Fruit fly (Drosophila melanogaster) whole organism, embryonic: Measurements from ENCODE around the gene Kah.
A peak's percentile ranks its signal among the peaks of the same experiment; 100 is the strongest.

Source experiments
- B-H2 ChIP-seq: fragments of 200-800 bp; sonication (Bioruptor generic); optimal IDR thresholded peaks from 2 replicates; lab custom pipeline; 2018; ENCODE audit warnings: missing biosample characterization, mild to moderate bottlenecking, missing genetic modification characterization
- CG11093 ChIP-seq: fragments of 200-800 bp; sonication (Bioruptor generic); IDR thresholded peaks from 3 replicates; pipeline ENCODE4 v1.3.6; 2022; ENCODE audit warnings: missing biosample characterization, missing genetic modification characterization
- CG12071 ChIP-seq: fragments of 200-800 bp; sonication (Bioruptor generic); optimal IDR thresholded peaks from 3 replicates; lab custom pipeline; 2018; ENCODE audit warnings: missing biosample characterization, mild to moderate bottlenecking, missing genetic modification characterization
- CG13296 ChIP-seq: fragments of 200-800 bp; sonication (Bioruptor generic); optimal IDR thresholded peaks from 3 replicates; lab custom pipeline; 2018; ENCODE audit warnings: missing biosample characterization, mild to moderate bottlenecking, missing genetic modification characterization
- CG13424 ChIP-seq: fragments of 200-800 bp; sonication (Bioruptor generic); optimal IDR thresholded peaks from 2 replicates; lab custom pipeline; 2019; ENCODE audit warnings: missing biosample characterization, mild to moderate bottlenecking, missing genetic modification characterization, moderate library complexity
- CG14014 ChIP-seq: fragments of 200-800 bp; sonication (Bioruptor generic); IDR thresholded peaks from 2 replicates; pipeline ENCODE4 v1.3.6; 2022; ENCODE audit warnings: missing biosample characterization, missing genetic modification characterization
- CG18011 ChIP-seq: fragments of 200-800 bp; sonication (Bioruptor generic); optimal IDR thresholded peaks from 2 replicates; lab custom pipeline; 2017; ENCODE audit warnings: missing biosample characterization, missing genetic modification characterization, mild to moderate bottlenecking, moderate library complexity, missing genotype
- CG18262 ChIP-seq: fragments of 200-800 bp; optimal IDR thresholded peaks from 3 replicates; lab custom pipeline; 2019; ENCODE audit warnings: missing biosample characterization, mild to moderate bottlenecking, missing genetic modification characterization, moderate library complexity
- CG2120 ChIP-seq: fragments of 200-800 bp; sonication (Bioruptor generic); optimal IDR thresholded peaks from 3 replicates; lab custom pipeline; 2016; ENCODE audit warnings: missing biosample characterization, missing genetic modification characterization
- CG30020 ChIP-seq: fragments of 200-800 bp; optimal IDR thresholded peaks from 2 replicates; lab custom pipeline; 2019; ENCODE audit warnings: missing biosample characterization, mild to moderate bottlenecking, missing genetic modification characterization, moderate library complexity
- CG31224 ChIP-seq: fragments of 200-800 bp; sonication (Bioruptor generic); IDR thresholded peaks from 2 replicates; pipeline ENCODE4 v1.3.6; 2022; ENCODE audit warnings: missing biosample characterization, missing genetic modification characterization
- CG3995 ChIP-seq: fragments of 200-800 bp; sonication (Bioruptor generic); optimal IDR thresholded peaks from 3 replicates; lab custom pipeline; 2016; ENCODE audit warnings: missing biosample characterization, missing genetic modification characterization
- CG7372 ChIP-seq: fragments of 200-800 bp; sonication (Bioruptor generic); IDR thresholded peaks from 2 replicates; pipeline ENCODE4 v1.3.6; 2022; ENCODE audit warnings: missing biosample characterization, missing genetic modification characterization
- CG7556 ChIP-seq: fragments of 200-800 bp; sonication (Bioruptor generic); optimal IDR thresholded peaks from 2 replicates; lab custom pipeline; 2017; ENCODE audit warnings: missing biosample characterization, mild to moderate bottlenecking, missing genetic modification characterization
- CG7839 ChIP-seq: fragments of 200-800 bp; sonication (Bioruptor generic); optimal IDR thresholded peaks from 3 replicates; lab custom pipeline; 2018; ENCODE audit warnings: missing biosample characterization, mild to moderate bottlenecking, missing genetic modification characterization, moderate library complexity
- CG8290 ChIP-seq, 3 experiments: fragments of 200-800 bp; sonication (Bioruptor generic); optimal IDR thresholded peaks; 2 replicates each; lab custom pipeline; 2016 to 2019; ENCODE audit warnings: missing biosample characterization in 3 of 3, missing genetic modification characterization in 3 of 3, mild to moderate bottlenecking in 2 of 3, moderate library complexity in 1 of 3
- CG8388 ChIP-seq: fragments of 200-800 bp; sonication (Bioruptor generic); optimal IDR thresholded peaks from 2 replicates; lab custom pipeline; 2019; ENCODE audit warnings: missing biosample characterization, mild to moderate bottlenecking, missing genetic modification characterization, moderate library complexity
- CG9932 ChIP-seq: fragments of 200-800 bp; sonication (Bioruptor generic); IDR thresholded peaks from 2 replicates; pipeline ENCODE4 v1.3.6; 2022; ENCODE audit warnings: missing biosample characterization, missing genetic modification characterization
- CkIIα-i1 ChIP-seq: fragments of 200-800 bp; sonication (Bioruptor generic); IDR thresholded peaks from 2 replicates; pipeline ENCODE4 v1.3.6; 2022; ENCODE audit warnings: missing biosample characterization, missing genetic modification characterization
- D19A ChIP-seq: fragments of 200-800 bp; optimal IDR thresholded peaks from 3 replicates; lab custom pipeline; 2019; ENCODE audit warnings: missing biosample characterization, mild to moderate bottlenecking, missing genetic modification characterization, moderate library complexity
- Deaf1 ChIP-seq: fragments of 200-800 bp; optimal IDR thresholded peaks from 3 replicates; lab custom pipeline; 2019; ENCODE audit warnings: missing biosample characterization, mild to moderate bottlenecking, missing genetic modification characterization, moderate library complexity
- Ets65A ChIP-seq: fragments of 200-800 bp; sonication (Bioruptor generic); peaks from one replicate; lab custom pipeline; 2016; ENCODE audit warnings: missing biosample characterization, missing genetic modification characterization
- HHEX ChIP-seq: fragments of 200-800 bp; sonication (Bioruptor generic); optimal IDR thresholded peaks from 3 replicates; lab custom pipeline; 2017; ENCODE audit warnings: missing biosample characterization, mild to moderate bottlenecking, missing genetic modification characterization, missing genetic modification reagents
- MBD-R2 ChIP-seq: fragments of 200-800 bp; sonication (Bioruptor generic); IDR thresholded peaks from 2 replicates; pipeline ENCODE4 v1.3.6; 2022; ENCODE audit warnings: missing biosample characterization, missing genetic modification characterization
- Opbp ChIP-seq: fragments of 200-800 bp; sonication (Bioruptor generic); IDR thresholded peaks from 3 replicates; pipeline ENCODE4 v1.3.6; 2022; ENCODE audit warnings: missing biosample characterization, missing genetic modification characterization; ENCODE audit not compliant: partially characterized antibody
- PHDP ChIP-seq: fragments of 200-800 bp; sonication (Bioruptor generic); optimal IDR thresholded peaks from 3 replicates; lab custom pipeline; 2018; ENCODE audit warnings: missing biosample characterization, mild to moderate bottlenecking, missing genetic modification characterization, moderate library complexity
- Sox100B ChIP-seq: fragments of 200-800 bp; sonication (Bioruptor generic); optimal IDR thresholded peaks from 3 replicates; lab custom pipeline; 2018; ENCODE audit warnings: missing biosample characterization, mild to moderate bottlenecking, missing genetic modification characterization
- Sox102F ChIP-seq: fragments of 200-800 bp; sonication (Bioruptor generic); optimal IDR thresholded peaks from 2 replicates; lab custom pipeline; 2018; ENCODE audit warnings: missing biosample characterization, mild to moderate bottlenecking, missing genetic modification characterization, moderate library complexity
- Tbp ChIP-seq: fragments of >200 bp; optimal IDR thresholded peaks from 2 replicates; lab custom pipeline; 2018; ENCODE audit warnings: missing biosample characterization, missing genetic modification characterization
- Trl ChIP-seq, 3 experiments: fragments of >200 bp in 2 of 3; fragments of 200-800 bp in 1 of 3; sonication (Bioruptor generic) in 1 of 3; optimal IDR thresholded peaks; 2 replicates in 1 of 3; 3 replicates in 2 of 3; lab custom pipeline; 2016 to 2017; ENCODE audit warnings: missing biosample characterization in 1 of 3, missing genetic modification characterization in 1 of 3
- amos ChIP-seq: fragments of 200-800 bp; sonication (Bioruptor generic); IDR thresholded peaks from 2 replicates; pipeline ENCODE4 v1.3.6; 2022; ENCODE audit warnings: missing biosample characterization, missing genetic modification characterization; ENCODE audit not compliant: partially characterized antibody
- ara ChIP-seq: fragments of 200-800 bp; sonication (Bioruptor generic); IDR thresholded peaks from 2 replicates; pipeline ENCODE4 v1.3.6; 2022; ENCODE audit warnings: missing biosample characterization, missing genetic modification characterization
- chn ChIP-seq: fragments of 200-800 bp; sonication (Bioruptor generic); optimal IDR thresholded peaks from 2 replicates; lab custom pipeline; 2016; ENCODE audit warnings: missing biosample characterization, missing genetic modification characterization
- crc ChIP-seq: fragments of 200-800 bp; sonication (Bioruptor generic); optimal IDR thresholded peaks from 2 replicates; lab custom pipeline; 2016; ENCODE audit warnings: missing biosample characterization, missing genetic modification characterization
- emc ChIP-seq: fragments of 200-800 bp; sonication (Bioruptor generic); optimal IDR thresholded peaks from 2 replicates; lab custom pipeline; 2016; ENCODE audit warnings: missing biosample characterization, missing genetic modification characterization
- gfzf ChIP-seq: fragments of 200-800 bp; sonication (Bioruptor generic); optimal IDR thresholded peaks from 2 replicates; lab custom pipeline; 2016; ENCODE audit warnings: missing biosample characterization, mild to moderate bottlenecking, missing genetic modification characterization, moderate library complexity
- gsb-n ChIP-seq: fragments of 200-800 bp; sonication (Bioruptor generic); optimal IDR thresholded peaks from 3 replicates; lab custom pipeline; 2018; ENCODE audit warnings: missing biosample characterization, mild to moderate bottlenecking, missing genetic modification characterization
- ham ChIP-seq: fragments of 200-800 bp; sonication (Bioruptor generic); IDR thresholded peaks from 2 replicates; pipeline ENCODE4 v1.3.6; 2022; ENCODE audit warnings: missing biosample characterization, missing genetic modification characterization
- hbn ChIP-seq: fragments of 200-800 bp; sonication (Bioruptor generic); IDR thresholded peaks from 2 replicates; pipeline ENCODE4 v1.3.6; 2022; ENCODE audit warnings: missing biosample characterization, missing genetic modification characterization; ENCODE audit not compliant: partially characterized antibody
- ken ChIP-seq: fragments of 200-800 bp; sonication (Bioruptor generic); IDR thresholded peaks from 3 replicates; pipeline ENCODE4 v1.3.6; 2022; ENCODE audit warnings: missing biosample characterization, missing genetic modification characterization
- lola ChIP-seq, 3 experiments: fragments of >200 bp in 2 of 3; fragments of 200-800 bp in 1 of 3; sonication (Bioruptor generic) in 1 of 3; optimal IDR thresholded peaks; 2 replicates each; lab custom pipeline; 2017 to 2019; ENCODE audit warnings: missing biosample characterization in 3 of 3, missing genetic modification characterization in 3 of 3, mild to moderate bottlenecking in 1 of 3, moderate library complexity in 1 of 3
- mld ChIP-seq: fragments of 200-800 bp; sonication (Bioruptor generic); IDR thresholded peaks from 3 replicates; pipeline ENCODE4 v1.3.6; 2022; ENCODE audit warnings: missing biosample characterization, missing genetic modification characterization; ENCODE audit not compliant: partially characterized antibody
- pfk ChIP-seq: fragments of 200-800 bp; sonication (Bioruptor generic); optimal IDR thresholded peaks from 2 replicates; lab custom pipeline; 2018; ENCODE audit warnings: missing biosample characterization, mild to moderate bottlenecking, missing genetic modification characterization, moderate library complexity
- pita ChIP-seq: fragments of 200-800 bp; sonication (Bioruptor generic); optimal IDR thresholded peaks from 2 replicates; lab custom pipeline; 2017; ENCODE audit warnings: missing biosample characterization, mild to moderate bottlenecking, missing genetic modification characterization
- psq ChIP-seq: fragments of 200-800 bp; sonication (Bioruptor generic); optimal IDR thresholded peaks from 2 replicates; lab custom pipeline; 2017; ENCODE audit warnings: missing biosample characterization, missing genetic modification characterization
- sd ChIP-seq: fragments of 200-800 bp; sonication (Bioruptor generic); optimal IDR thresholded peaks from 3 replicates; lab custom pipeline; 2018; ENCODE audit warnings: missing biosample characterization, mild to moderate bottlenecking, missing genetic modification characterization, moderate library complexity
- shn ChIP-seq: fragments of 200-800 bp; sonication (Bioruptor generic); optimal IDR thresholded peaks from 3 replicates; lab custom pipeline; 2016; ENCODE audit warnings: missing biosample characterization, missing genetic modification characterization
- trh ChIP-seq: fragments of 200-800 bp; sonication (Bioruptor generic); optimal IDR thresholded peaks from 2 replicates; lab custom pipeline; 2016; ENCODE audit warnings: missing biosample characterization, missing genetic modification characterization
- unc-4 ChIP-seq: fragments of 200-800 bp; sonication (Bioruptor generic); IDR thresholded peaks from 2 replicates; pipeline ENCODE4 v1.3.6; 2022; ENCODE audit warnings: missing biosample characterization, missing genetic modification characterization; ENCODE audit not compliant: partially characterized antibody

Gene Kah

DNA sequence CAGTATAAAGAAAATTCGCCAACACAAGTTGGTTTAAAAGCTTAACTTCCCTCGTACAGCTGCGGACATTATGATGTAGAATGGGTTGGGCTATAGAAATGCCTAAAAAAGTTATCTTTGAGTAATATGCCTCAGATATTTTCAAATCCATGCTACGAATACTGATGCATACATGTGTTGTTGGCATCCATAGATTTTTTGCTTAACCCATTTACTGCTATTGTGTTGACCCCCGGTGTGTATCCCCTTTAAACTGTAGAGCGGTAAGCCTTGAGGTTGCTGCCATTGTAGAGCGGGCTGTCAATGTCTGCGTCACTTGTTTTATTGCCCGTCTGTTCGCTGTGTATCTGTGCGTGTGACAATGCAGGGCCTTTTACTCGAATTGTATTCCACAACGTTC is 36.1 kb downstream of the Kah start (continued):
- peak; percentile 74 for TF ChIP-seq Sox102F (GFP tag; lab: Kevin White, UChicago)
- peak; percentile 69 for TF ChIP-seq chn (GFP tag; lab: Kevin White, UChicago)
- TF ChIP-seq crc (GFP tag; lab: Kevin White, UChicago): peak; percentile 48
- TF ChIP-seq PHDP (tag; lab: Kevin White, UChicago): peak; percentile 72
- peak; percentile 26; the same call in 1 of the 2 replicates for TF ChIP-seq CkIIα-i1
- no peak for TF ChIP-seq shn (GFP tag; lab: Kevin White, UChicago)
- peak; percentile 15 for TF ChIP-seq Deaf1 (tag; lab: Kevin White, UChicago)
- TF ChIP-seq unc-4 (GFP tag; lab: Robert Waterston, UW): no peak
- TF ChIP-seq CG18011 (GFP tag; lab: Kevin White, UChicago): peak; percentile 33
- TF ChIP-seq CG7372 (GFP tag; lab: Robert Waterston, UW): peak; percentile 45; the same call in 1 of the 2 replicates
- TF ChIP-seq CG12071: peak; percentile 83
- peak; percentile 28 for TF ChIP-seq gsb-n (tag; lab: Kevin White, UChicago)
- TF ChIP-seq Opbp: no peak
- peak; percentile 65 for TF ChIP-seq CG9932 (GFP tag; lab: Robert Waterston, UW)
- TF ChIP-seq pita (GFP tag; lab: Kevin White, UChicago): no peak
- TF ChIP-seq Sox100B: peak; percentile 51
- TF ChIP-seq D19A (tag; lab: Kevin White, UChicago): peak; percentile 46
- TF ChIP-seq CG13424 (tag; lab: Kevin White, UChicago): peak; percentile 65
- no peak for TF ChIP-seq B-H2 (GFP tag; lab: Kevin White, UChicago)
- TF ChIP-seq lola (GFP tag; optimal IDR thresholded peaks at IDR 0.05; lab: Kevin White, UChicago): no peak
- peak; percentile 54 for TF ChIP-seq CG7556 (GFP tag; lab: Kevin White, UChicago)
- TF ChIP-seq CG11093 (GFP tag; lab: Robert Waterston, UW): 0 out of 3 replicates have a peak, but pooled peaks have one; percentile 47
- no peak for TF ChIP-seq trh (GFP tag; lab: Kevin White, UChicago)
- TF ChIP-seq CG2120 (GFP tag; lab: Kevin White, UChicago): peak; percentile 80
- TF ChIP-seq CG3995: peak; percentile 14
- no peak for TF ChIP-seq Trl (optimal IDR thresholded peaks at IDR 0.05; lab: Kevin White, UChicago)
- TF ChIP-seq Trl (GFP tag; optimal IDR thresholded peaks at IDR 0.05; lab: Kevin White, UChicago): peak; percentile 60
- TF ChIP-seq CG8388 (GFP tag; lab: Kevin White, UChicago): peak; percentile 53
- TF ChIP-seq CG18262 (tag; lab: Kevin White, UChicago): peak; percentile 56
- peak; percentile 69 for TF ChIP-seq CG13296 (GFP tag; lab: Kevin White, UChicago)
- TF ChIP-seq sd (tag; lab: Kevin White, UChicago): peak; percentile 39
- TF ChIP-seq CG30020: no peak
- TF ChIP-seq HHEX: peak; percentile 76
- peak; percentile 92 for TF ChIP-seq Ets65A (GFP tag; lab: Kevin White, UChicago)
- TF ChIP-seq ham: no peak
- TF ChIP-seq ara (GFP tag; lab: Robert Waterston, UW): peak; percentile 74
- TF ChIP-seq MBD-R2 (GFP tag; lab: Robert Waterston, UW): peak; percentile 52; the same call in 1 of the 2 replicates
- no peak for TF ChIP-seq pfk
- no peak for TF ChIP-seq psq
- peak; percentile 30 for TF ChIP-seq emc (GFP tag; lab: Kevin White, UChicago)
- TF ChIP-seq CG14014 (GFP tag; lab: Robert Waterston, UW): peak; percentile 79
- no peak for TF ChIP-seq hbn
- TF ChIP-seq CG8290 (GFP tag; optimal IDR thresholded peaks at IDR 0.05; lab: Kevin White, UChicago): no peak
- peak in 1 of 2 experiments; percentile 96 for TF ChIP-seq CG8290 (tag; optimal IDR thresholded peaks at IDR 0.05; lab: Kevin White, UChicago)
- TF ChIP-seq ken (GFP tag; lab: Robert Waterston, UW): peak; percentile 60; the same call in 1 of the 3 replicates
- no peak for TF ChIP-seq mld (GFP tag; lab: Robert Waterston, UW)
- TF ChIP-seq Tbp (GFP tag; lab: Kevin White, UChicago): no peak
- no peak for TF ChIP-seq amos
- TF ChIP-seq CG31224: peak; percentile 61
- peak; percentile 81 for TF ChIP-seq CG7839
- TF ChIP-seq gfzf (GFP tag; lab: Kevin White, UChicago): no peak
